Worm (Caenorhabditis elegans) whole organism, midembryonic: ENCODE data around the gene chil-3.

Experiments used
- T22C8.4 ChIP-seq: fragments of 200-800 bp; sonication (Bioruptor generic); IDR thresholded peaks from 2 replicates; pipeline ENCODE4 v1.3.6; 2022; ENCODE audit warnings: missing genetic modification characterization, missing compliant biosample characterization
- cog-1 ChIP-seq: sonication (generic microtip); optimal IDR thresholded peaks from 2 replicates; lab custom pipeline; 2016; ENCODE audit warnings: missing genetic modification characterization, missing compliant biosample characterization
- flt-1 ChIP-seq: fragments of 200-800 bp; sonication (Bioruptor generic); IDR thresholded peaks from 2 replicates; pipeline ENCODE4 v1.3.6; 2022; ENCODE audit warnings: missing genetic modification characterization, missing compliant biosample characterization
- klf-2 ChIP-seq: fragments of 200-800 bp; sonication (Bioruptor generic); conservative IDR thresholded peaks from 2 replicates; pipeline ENCODE4 v1.3.6; 2022; ENCODE audit warnings: missing genetic modification reagents, missing genetic modification characterization, missing compliant biosample characterization
- med-1 ChIP-seq: sonication (generic microtip); optimal IDR thresholded peaks from 2 replicates; lab custom pipeline; 2017; ENCODE audit warnings: missing genetic modification characterization, mild to moderate bottlenecking, missing compliant biosample characterization, antibody characterized with exemption, missing genetic modification reagents; ENCODE audit not compliant: insufficient read depth
- ref-1 ChIP-seq: fragments of 200-800 bp; sonication (Bioruptor generic); conservative IDR thresholded peaks from 2 replicates; pipeline ENCODE4 v1.3.6; 2022; ENCODE audit warnings: missing genetic modification reagents, missing genetic modification characterization, missing compliant biosample characterization
- tab-1 ChIP-seq: fragments of 200-800 bp; sonication (Bioruptor generic); IDR thresholded peaks from 2 replicates; pipeline ENCODE4 v1.3.6; 2022; ENCODE audit warnings: missing genetic modification characterization, missing compliant biosample characterization
- ztf-23 ChIP-seq: fragments of 200-800 bp; sonication (Bioruptor generic); IDR thresholded peaks from 2 replicates; pipeline ENCODE4 v1.3.6; 2022; ENCODE audit warnings: missing genetic modification reagents, missing genetic modification characterization, missing compliant biosample characterization

DNA sequence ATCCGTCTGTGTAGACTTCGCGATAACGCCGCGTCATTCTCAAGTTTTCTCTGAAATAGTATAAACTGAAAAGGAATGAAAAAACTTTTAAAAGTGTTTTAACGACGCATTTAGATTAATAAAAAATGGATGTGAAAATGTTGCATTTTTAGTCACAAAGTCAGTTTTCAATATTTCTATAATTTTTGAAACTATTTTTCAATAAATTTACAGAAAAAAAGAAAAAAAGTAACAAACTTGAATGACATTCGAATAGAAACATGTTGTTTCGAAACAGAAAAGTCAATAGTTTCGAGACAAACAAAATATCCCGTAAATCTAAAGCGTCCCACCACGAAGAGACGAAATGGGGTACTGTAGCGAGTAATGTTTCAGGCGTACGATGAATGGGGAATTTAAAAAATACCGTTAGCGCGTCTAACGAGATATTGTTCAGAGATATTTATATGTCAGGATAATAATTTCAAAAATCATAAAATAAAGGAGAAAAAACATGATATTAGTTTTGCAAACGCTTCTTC lies 19.2 kb downstream of the chil-3 start, which contains the start of gene rnh-1.2:
- TF ChIP-seq flt-1 (GFP tag; lab: Robert Waterston, UW), result no peak
- TF ChIP-seq T22C8.4 (GFP tag; lab: Robert Waterston, UW), result no peak
- no peak for TF ChIP-seq klf-2 (GFP tag; lab: Robert Waterston, UW)
- TF ChIP-seq ztf-23, result no peak
- no peak for TF ChIP-seq med-1 (GFP tag; lab: Kevin White, UChicago)
- no peak for TF ChIP-seq ref-1 (GFP tag; lab: Robert Waterston, UW)
- TF ChIP-seq cog-1 (tag; lab: Kevin White, UChicago), result no peak
- no peak for TF ChIP-seq tab-1
